Fruit fly (Drosophila melanogaster): Measurements from ENCODE around the gene Tango6.

Tango6 gene

DNA sequence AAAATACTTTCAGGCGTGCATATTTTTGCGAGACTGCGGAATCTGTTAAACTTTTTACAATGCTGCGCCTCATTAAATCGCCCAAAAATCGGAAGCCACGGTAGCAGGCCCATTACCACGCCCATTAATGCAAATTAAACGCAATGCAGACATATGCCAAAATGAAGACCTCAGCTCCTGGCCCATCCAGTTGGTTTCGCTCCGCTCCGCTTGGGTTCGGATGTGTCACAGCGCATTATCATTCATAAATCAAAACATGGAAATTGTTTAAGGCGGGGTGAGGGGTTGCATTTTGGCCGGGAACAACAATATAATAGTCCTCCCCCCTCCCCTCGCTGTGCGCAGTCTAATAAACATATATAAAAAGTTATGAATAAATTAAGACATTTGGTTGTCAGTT, 40.9 kb upstream of the Tango6 start (continued):
- TF ChIP-seq az2 (GFP tag; optimal IDR thresholded peaks at IDR 0.05) (no peak), Kr (GFP tag; optimal IDR thresholded peaks at IDR 0.05) (peak; percentile 29), ase (GFP tag; IDR thresholded peaks at IDR 0.05) (no peak), CG8765 (GFP tag; IDR thresholded peaks at IDR 0.05) (no peak), CG6854 (GFP tag; optimal IDR thresholded peaks at IDR 0.05) (no peak), CTCF (GFP tag; optimal IDR thresholded peaks at IDR 0.05) (no peak), CG1602 (GFP tag; optimal IDR thresholded peaks at IDR 0.05) (no peak), Tbp (GFP tag; optimal IDR thresholded peaks at IDR 0.05) (no peak), CG6791 (GFP tag; IDR thresholded peaks at IDR 0.05; ENCODE audit: partially characterized antibody) (no peak), CG4730 (GFP tag; IDR thresholded peaks at IDR 0.05) (no peak), CG4424 (GFP tag; optimal IDR thresholded peaks at IDR 0.05) (no peak), al (GFP tag; IDR thresholded peaks at IDR 0.05) (no peak)

DNA sequence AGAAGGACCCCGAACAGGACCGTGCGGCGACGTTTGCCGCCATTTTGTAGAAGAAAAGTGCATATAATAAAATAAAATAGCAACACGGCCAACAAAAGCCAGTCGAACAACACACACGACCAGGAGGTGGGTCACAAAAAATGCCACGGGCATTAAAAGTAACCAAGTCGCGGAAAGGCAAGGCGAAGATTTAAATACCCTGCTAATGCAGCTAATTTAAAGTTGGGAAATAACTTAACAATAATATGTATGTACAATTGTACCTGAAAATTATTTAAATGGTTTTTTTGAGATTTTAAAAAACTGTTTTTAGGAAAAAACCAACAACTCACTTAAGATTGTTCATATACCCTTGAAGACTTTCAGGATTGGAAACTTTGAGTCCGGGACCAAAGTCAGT, 39.2 kb upstream of the Tango6 start:
- TF ChIP-seq gem (tag; optimal IDR thresholded peaks at IDR 0.05) (peak; percentile 17), D19A (tag; optimal IDR thresholded peaks at IDR 0.05) (peak; percentile 78), Med (GFP tag) (peak; percentile 19), row (GFP tag; IDR thresholded peaks at IDR 0.05) (peak; percentile 42; the same call in 2 of the 3 replicates), chif (GFP tag; optimal IDR thresholded peaks at IDR 0.05) (no peak), z (GFP tag; IDR thresholded peaks at IDR 0.05) (no peak), sens (GFP tag) (peak; percentile 73)

DNA sequence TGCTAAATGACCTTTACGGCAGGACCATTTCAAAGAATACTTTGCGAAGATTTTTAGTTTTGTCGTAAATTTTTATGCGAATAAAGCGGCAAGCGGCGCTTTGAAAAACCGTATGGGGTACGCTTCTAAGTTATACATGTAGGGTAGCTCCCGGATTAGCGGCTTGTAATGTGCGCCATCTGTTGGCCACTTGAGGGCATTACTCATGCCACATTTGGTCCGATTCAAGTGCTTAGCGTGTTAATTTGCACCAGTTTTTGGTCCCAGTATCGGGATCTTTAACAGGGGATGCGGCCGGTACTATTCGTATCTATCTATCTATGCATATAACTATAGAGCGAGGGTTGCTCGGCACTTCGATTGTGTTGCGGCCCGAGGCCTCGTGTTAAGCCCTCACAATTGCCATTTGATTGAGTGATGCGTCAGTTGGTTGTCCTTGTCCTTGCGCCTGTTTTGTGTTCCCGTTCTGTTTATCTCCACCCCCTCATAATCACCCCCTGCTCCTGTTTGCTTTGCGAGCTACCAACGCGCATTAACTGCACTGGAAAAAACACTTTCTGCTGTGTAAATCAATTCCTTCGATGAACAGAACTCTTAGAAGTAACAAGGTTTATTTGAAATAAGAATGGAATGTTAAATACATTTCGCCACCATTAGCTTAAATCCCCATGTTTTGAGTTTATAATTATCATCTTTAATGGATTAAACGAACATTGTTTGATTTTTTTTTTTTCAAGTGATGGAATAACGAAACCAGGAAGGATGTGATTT, 38.3 kb upstream of the Tango6 start:
- TF ChIP-seq CG9817 (tag; optimal IDR thresholded peaks at IDR 0.05) (no peak), shn (GFP tag; optimal IDR thresholded peaks at IDR 0.05) (no peak), Hr51 (GFP tag; optimal IDR thresholded peaks at IDR 0.05) (no peak), H15 (GFP tag; IDR thresholded peaks at IDR 0.05) (no peak), CG10274 (GFP tag; optimal IDR thresholded peaks at IDR 0.05) (no peak), CG1832 (GFP tag; optimal IDR thresholded peaks at IDR 0.05) (no peak), stwl (tag; optimal IDR thresholded peaks at IDR 0.05) (no peak), unpg (GFP tag; optimal IDR thresholded peaks at IDR 0.05) (peak; percentile 48), CG18619 (GFP tag; optimal IDR thresholded peaks at IDR 0.05) (no peak), caup (GFP tag; optimal IDR thresholded peaks at IDR 0.05; ENCODE audit: severe bottlenecking) (no peak), row (GFP tag; IDR thresholded peaks at IDR 0.05) (peak; percentile 28; the same call in 1 of the 3 replicates), CG8281 (tag; optimal IDR thresholded peaks at IDR 0.05) (no peak), CG14050 (GFP tag; IDR thresholded peaks at IDR 0.05) (no peak), HmgZ (tag; optimal IDR thresholded peaks at IDR 0.05) (no peak), Pdp1 (GFP tag; optimal IDR thresholded peaks at IDR 0.05) (peak in 1 of 2 experiments; percentile 2), NFAT (GFP tag; IDR thresholded peaks at IDR 0.05) (no peak), sd (tag; optimal IDR thresholded peaks at IDR 0.05) (no peak), CG15073 (GFP tag; optimal IDR thresholded peaks at IDR 0.05) (no peak), lola (GFP tag; optimal IDR thresholded peaks at IDR 0.05) (peak in 1 of 3 experiments; percentile 77), so (GFP tag; IDR thresholded peaks at IDR 0.05) (no peak), ase (GFP tag; IDR thresholded peaks at IDR 0.05) (no peak), Scr (GFP tag; IDR thresholded peaks at IDR 0.05; ENCODE audit: partially characterized antibody) (no peak), scrt (GFP tag; optimal IDR thresholded peaks at IDR 0.05) (no peak), CG7839 (tag; optimal IDR thresholded peaks at IDR 0.05) (peak; percentile 46), fd96Cb (tag; optimal IDR thresholded peaks at IDR 0.05) (peak; percentile 58), CG6791 (GFP tag; IDR thresholded peaks at IDR 0.05; ENCODE audit: partially characterized antibody) (no peak), CG1603 (tag; optimal IDR thresholded peaks at IDR 0.05) (peak; percentile 68), pzg (GFP tag; optimal IDR thresholded peaks at IDR 0.05) (no peak), nerfin-1 (tag; optimal IDR thresholded peaks at IDR 0.05) (peak; percentile 49), CG3847 (GFP tag; IDR thresholded peaks at IDR 0.05) (no peak), crc (GFP tag; optimal IDR thresholded peaks at IDR 0.05) (no peak)
